Worm (Caenorhabditis elegans) whole organism, young adult: Measurements from ENCODE around the gene slfl-5.

Source experiments
- Y79H2A.3 ChIP-seq: fragments of 200-800 bp; sonication (Bioruptor generic); conservative IDR thresholded peaks from 2 replicates; pipeline ENCODE4 v1.3.6; 2022; ENCODE audit warnings: missing genetic modification reagents, missing genetic modification characterization, missing compliant biosample characterization
- die-1 ChIP-seq: sonication (generic microtip); optimal IDR thresholded peaks from 2 replicates; lab custom pipeline; 2016; ENCODE audit warnings: missing genotype, mild to moderate bottlenecking, missing genetic modification characterization, missing compliant biosample characterization
- tbp1 ChIP-seq: fragments of 200-800 bp; sonication (Bioruptor generic); optimal IDR thresholded peaks from 2 replicates; lab custom pipeline; 2018; ENCODE audit warnings: mild to moderate bottlenecking, missing genetic modification characterization, missing compliant biosample characterization
- unc-130 ChIP-seq: sonication (generic microtip); optimal IDR thresholded peaks from 2 replicates; lab custom pipeline; 2016; ENCODE audit warnings: missing genetic modification reagents, missing genetic modification characterization, missing compliant biosample characterization

ce11 chrV:12199474-12199873, 45.4 kb downstream of the slfl-5 start:
- no peak for TF ChIP-seq Y79H2A.3 (GFP tag; lab: Robert Waterston, UW)
- TF ChIP-seq die-1 (tag; lab: Kevin White, UChicago), result no peak
- TF ChIP-seq tbp1, result no peak
- TF ChIP-seq unc-130, result no peak
